Worm (Caenorhabditis elegans): Measurements from ENCODE around the gene T15B12.2.

Gene T15B12.2

DNA sequence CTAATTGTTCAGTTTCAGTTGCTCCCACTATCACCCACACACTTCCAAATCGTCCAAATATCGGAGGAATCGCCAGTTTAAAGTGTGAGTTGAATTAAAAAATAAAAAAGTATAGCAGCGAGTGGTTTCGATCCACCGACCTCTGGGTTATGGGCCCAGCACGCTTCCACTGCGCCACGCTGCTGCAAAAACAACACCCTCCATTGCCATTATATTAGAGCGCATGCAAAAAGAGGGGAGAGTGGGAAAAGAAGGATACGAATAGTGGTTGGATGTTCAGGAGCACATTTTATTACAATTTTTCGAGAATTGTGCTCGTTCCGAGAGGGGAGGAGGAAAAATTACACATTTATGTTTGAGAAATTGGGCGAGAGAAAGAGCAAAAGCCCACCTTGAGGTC is 6.8 kb downstream of the T15B12.2 start (continued):
- TF ChIP-seq unc-86 (tag; optimal IDR thresholded peaks at IDR 0.05) (peak; percentile 87), ceh-34 (tag; optimal IDR thresholded peaks at IDR 0.05) (peak; percentile 94), sdc-2 (tag; optimal IDR thresholded peaks at IDR 0.05) (peak; percentile 81), zip-5 (tag; optimal IDR thresholded peaks at IDR 0.05) (peak; percentile 33), rnt-1 (tag; optimal IDR thresholded peaks at IDR 0.05) (peak; percentile 82), hlh-30 (tag; optimal IDR thresholded peaks at IDR 0.05; ENCODE audit: insufficient read depth) (peak; percentile 33), gmeb-2 (tag; optimal IDR thresholded peaks at IDR 0.05) (peak; percentile 91), ama-1 (optimal IDR thresholded peaks at IDR 0.05) (no peak), ref-2 (tag; optimal IDR thresholded peaks at IDR 0.05) (peak; percentile 87), unc-55 (GFP tag; optimal IDR thresholded peaks at IDR 0.05) (no peak), ceh-9 (tag; optimal IDR thresholded peaks at IDR 0.05) (peak; percentile 77), ztf-16 (tag; optimal IDR thresholded peaks at IDR 0.05) (peak; percentile 81), ceh-6 (GFP tag; optimal IDR thresholded peaks at IDR 0.05) (peak; percentile 84), ceh-45 (GFP tag; IDR thresholded peaks at IDR 0.05) (peak; percentile 80), ceh-22 (tag; optimal IDR thresholded peaks at IDR 0.05) (no peak), fkh-6 (tag; optimal IDR thresholded peaks at IDR 0.05) (peak; percentile 89), mec-3 (tag; optimal IDR thresholded peaks at IDR 0.05; ENCODE audit: borderline replicate concordance) (peak; percentile 44), unc-42 (tag; optimal IDR thresholded peaks at IDR 0.05) (no peak), pha-4 (tag; optimal IDR thresholded peaks at IDR 0.05) (no peak), pat-9 (tag; optimal IDR thresholded peaks at IDR 0.05) (peak; percentile 88), C38D4.7 (GFP tag; optimal IDR thresholded peaks at IDR 0.05) (peak; percentile 85), ceh-19 (GFP tag; optimal IDR thresholded peaks at IDR 0.05) (peak; percentile 87), dmd-4 (tag; optimal IDR thresholded peaks at IDR 0.05; ENCODE audit: borderline replicate concordance) (peak; percentile 73), syd-9 (tag; optimal IDR thresholded peaks at IDR 0.05) (peak; percentile 91), Y22D7AL.16 (tag; optimal IDR thresholded peaks at IDR 0.05) (peak; percentile 80), ceh-30 (tag; optimal IDR thresholded peaks at IDR 0.05) (peak; percentile 60), pros-1 (tag; optimal IDR thresholded peaks at IDR 0.05) (no peak), pha-2 (tag; optimal IDR thresholded peaks at IDR 0.05) (peak; percentile 92), nfya-1 (tag; optimal IDR thresholded peaks at IDR 0.05) (peak; percentile 68), K02D7.2 (tag; optimal IDR thresholded peaks at IDR 0.05) (peak; percentile 80), tbx-2 (tag; optimal IDR thresholded peaks at IDR 0.05) (peak; percentile 83), nhr-232 (tag; optimal IDR thresholded peaks at IDR 0.05) (peak; percentile 85), madf-2 (tag; optimal IDR thresholded peaks at IDR 0.05) (peak; percentile 77), pqm-1 (tag; optimal IDR thresholded peaks at IDR 0.05) (peak; percentile 81), F13H6.1 (tag; optimal IDR thresholded peaks at IDR 0.05) (peak; percentile 91), hlh-15 (tag; optimal IDR thresholded peaks at IDR 0.05) (peak; percentile 63), ahr-1 (tag; optimal IDR thresholded peaks at IDR 0.05) (peak; percentile 61), C08G9.2 (tag; optimal IDR thresholded peaks at IDR 0.05) (peak; percentile 83)

DNA sequence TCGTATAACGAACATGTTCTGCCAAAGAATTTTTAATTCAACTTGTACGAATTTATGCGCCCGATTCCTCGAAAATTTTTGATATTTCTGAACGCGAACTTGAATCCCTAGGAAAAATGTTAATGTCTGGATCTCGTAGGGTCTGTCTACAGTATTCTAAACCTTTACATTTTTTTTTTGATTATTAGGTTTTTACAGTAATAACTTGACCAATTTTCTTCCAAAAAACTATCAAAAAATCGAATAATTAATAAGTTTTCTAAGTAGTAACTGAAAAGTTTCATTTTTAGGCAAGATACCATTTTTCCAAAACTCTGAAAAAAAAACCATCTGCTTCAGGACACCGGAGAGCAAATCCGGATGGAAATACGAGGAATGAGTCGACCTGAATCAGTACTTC is 7.4 kb downstream of the T15B12.2 start:
- no peak for TF ChIP-seq ceh-45 (GFP tag; IDR thresholded peaks at IDR 0.05)
- TF ChIP-seq hlh-15 (tag; optimal IDR thresholded peaks at IDR 0.05), result no peak
- no peak for TF ChIP-seq fkh-6 (tag; optimal IDR thresholded peaks at IDR 0.05)
- TF ChIP-seq tbx-2 (tag; optimal IDR thresholded peaks at IDR 0.05), result no peak
- TF ChIP-seq ceh-34 (tag; optimal IDR thresholded peaks at IDR 0.05), result no peak
- no peak for TF ChIP-seq elt-2 (tag; optimal IDR thresholded peaks at IDR 0.05)
- no peak for TF ChIP-seq ceh-31 (tag; optimal IDR thresholded peaks at IDR 0.05)
- no peak for TF ChIP-seq odd-2 (tag; optimal IDR thresholded peaks at IDR 0.05)
- no peak for TF ChIP-seq unc-86 (tag; optimal IDR thresholded peaks at IDR 0.05)
- TF ChIP-seq mec-3 (tag; optimal IDR thresholded peaks at IDR 0.05; ENCODE audit: borderline replicate concordance), result no peak
- TF ChIP-seq pros-1 (tag; optimal IDR thresholded peaks at IDR 0.05), result no peak
- TF ChIP-seq T23F11.4 (GFP tag; optimal IDR thresholded peaks at IDR 0.05), result no peak
- TF ChIP-seq ceh-18 (tag; optimal IDR thresholded peaks at IDR 0.05), result no peak
- TF ChIP-seq lin-11 (tag; optimal IDR thresholded peaks at IDR 0.05), result no peak
- TF ChIP-seq unc-42 (tag; optimal IDR thresholded peaks at IDR 0.05), result no peak
- no peak for TF ChIP-seq ceh-14 (tag; optimal IDR thresholded peaks at IDR 0.05)
- no peak for TF ChIP-seq eyg-1 (tag; optimal IDR thresholded peaks at IDR 0.05)
- no peak for TF ChIP-seq ahr-1 (tag; optimal IDR thresholded peaks at IDR 0.05)
